Fruit fly (Drosophila melanogaster) whole organism, pupa: ENCODE measurements around the gene CG33552.

Experiments
- CG10348 ChIP-seq: fragments of 200-800 bp; sonication (Bioruptor generic); IDR thresholded peaks from 2 replicates; pipeline ENCODE4 v1.3.6; 2022; ENCODE audit warnings: missing biosample characterization, missing genetic modification characterization
- CG12605 ChIP-seq: fragments of 200-800 bp; sonication (Bioruptor generic); IDR thresholded peaks from 2 replicates; pipeline ENCODE4 v1.3.6; 2022; ENCODE audit warnings: missing biosample characterization, missing genetic modification characterization
- CG13204 ChIP-seq: fragments of 200-800 bp; sonication (Bioruptor generic); optimal IDR thresholded peaks from 2 replicates; lab custom pipeline; 2018; ENCODE audit warnings: missing biosample characterization, mild to moderate bottlenecking, missing genetic modification characterization, moderate library complexity
- CG14655 ChIP-seq: fragments of 200-800 bp; sonication (Bioruptor generic); optimal IDR thresholded peaks from 3 replicates; lab custom pipeline; 2017; ENCODE audit warnings: mild to moderate bottlenecking, missing biosample characterization, missing genetic modification reagents, missing genetic modification characterization
- CG15710 ChIP-seq: fragments of 200-800 bp; sonication (Bioruptor generic); optimal IDR thresholded peaks from 2 replicates; lab custom pipeline; 2018; ENCODE audit warnings: missing biosample characterization, mild to moderate bottlenecking, missing genetic modification characterization, moderate library complexity
- CG17806 ChIP-seq: fragments of 200-800 bp; sonication (Bioruptor generic); optimal IDR thresholded peaks from 2 replicates; lab custom pipeline; 2018; ENCODE audit warnings: missing biosample characterization, mild to moderate bottlenecking, missing genetic modification characterization, moderate library complexity
- CG32121 ChIP-seq: fragments of 200-800 bp; sonication (Bioruptor generic); IDR thresholded peaks from 2 replicates; pipeline ENCODE4 v1.3.6; 2022; ENCODE audit warnings: missing biosample characterization, missing genetic modification characterization
- CG34367 ChIP-seq: fragments of 200-800 bp; sonication (Bioruptor generic); optimal IDR thresholded peaks from 2 replicates; lab custom pipeline; 2018; ENCODE audit warnings: missing biosample characterization, mild to moderate bottlenecking, missing genetic modification characterization
- CG4496 ChIP-seq: fragments of 200-800 bp; sonication (Bioruptor generic); IDR thresholded peaks from 3 replicates; pipeline ENCODE4 v1.3.6; 2022; ENCODE audit warnings: missing biosample characterization, missing genetic modification characterization
- CG8159 ChIP-seq: fragments of 200-800 bp; sonication (Bioruptor generic); optimal IDR thresholded peaks from 3 replicates; lab custom pipeline; 2018; ENCODE audit warnings: missing biosample characterization, mild to moderate bottlenecking, missing genetic modification characterization, moderate library complexity
- CG8301 ChIP-seq: fragments of 200-800 bp; sonication (Bioruptor generic); optimal IDR thresholded peaks from 2 replicates; lab custom pipeline; 2018; ENCODE audit warnings: missing biosample characterization, mild to moderate bottlenecking, missing genetic modification characterization
- CG9948 ChIP-seq: fragments of 200-800 bp; sonication (Bioruptor generic); optimal IDR thresholded peaks from 2 replicates; lab custom pipeline; 2018; ENCODE audit warnings: missing biosample characterization, mild to moderate bottlenecking, missing genetic modification characterization, moderate library complexity
- D1 ChIP-seq: fragments of 200-800 bp; sonication (Bioruptor generic); optimal IDR thresholded peaks from 2 replicates; lab custom pipeline; 2018; ENCODE audit warnings: missing biosample characterization, mild to moderate bottlenecking, missing genetic modification characterization, moderate library complexity
- EcR ChIP-seq: fragments of 200-800 bp; sonication (Bioruptor generic); optimal IDR thresholded peaks from 3 replicates; lab custom pipeline; 2019; ENCODE audit warnings: missing biosample characterization, missing genetic modification characterization, mild to moderate bottlenecking, moderate library complexity, missing genetic modification reagents
- Ets98B ChIP-seq: fragments of 200-800 bp; sonication (Bioruptor generic); IDR thresholded peaks from 2 replicates; pipeline ENCODE4 v1.3.6; 2022; ENCODE audit warnings: missing biosample characterization, missing genetic modification characterization
- Pif1A ChIP-seq: fragments of 200-800 bp; sonication (Bioruptor generic); optimal IDR thresholded peaks from 3 replicates; lab custom pipeline; 2016; ENCODE audit warnings: missing biosample characterization, missing genetic modification characterization
- Pif1B ChIP-seq: fragments of 200-800 bp; sonication (Bioruptor generic); optimal IDR thresholded peaks from 3 replicates; lab custom pipeline; 2016; ENCODE audit warnings: missing biosample characterization, missing genetic modification characterization
- Snoo ChIP-seq: fragments of 200-800 bp; sonication (Bioruptor generic); optimal IDR thresholded peaks from 3 replicates; lab custom pipeline; 2017; ENCODE audit warnings: missing biosample characterization, mild to moderate bottlenecking, missing genetic modification characterization, inconsistent platforms
- fd96Ca ChIP-seq: fragments of 200-800 bp; sonication (Bioruptor generic); IDR thresholded peaks from 3 replicates; pipeline ENCODE4 v1.3.6; 2022; ENCODE audit warnings: missing biosample characterization, missing genetic modification characterization
- gl ChIP-seq: fragments of 200-800 bp; sonication (Bioruptor generic); optimal IDR thresholded peaks from 2 replicates; lab custom pipeline; 2018; ENCODE audit warnings: missing biosample characterization, mild to moderate bottlenecking, missing genetic modification characterization
- rn ChIP-seq: fragments of 200-800 bp; sonication (Bioruptor generic); IDR thresholded peaks from 2 replicates; pipeline ENCODE4 v1.3.6; 2022; ENCODE audit warnings: missing biosample characterization, missing genetic modification characterization

Gene CG33552

dm6 chr2L:16719643-16720515 lies 37.6 kb downstream of the CG33552 start, which contains the start of gene Cyt-c-p:
Gene Cyt-c-p (plus strand): TSS chr2L:16719932.
- TF ChIP-seq Ets98B (no peak), gl (tag; lab: Kevin White, UChicago) (no peak), CG34367 (tag; lab: Kevin White, UChicago) (no peak), CG15710 (no peak), CG8301 (no peak), CG13204 (GFP tag; lab: Kevin White, UChicago) (no peak), rn (GFP tag; lab: Robert Waterston, UW) (no peak), fd96Ca (GFP tag; lab: Robert Waterston, UW) (no peak), CG14655 (GFP tag; lab: Kevin White, UChicago) (no peak), CG8159 (tag; lab: Kevin White, UChicago) (no peak), Snoo (tag; lab: Kevin White, UChicago) (no peak), CG4496 (GFP tag; lab: Robert Waterston, UW) (no peak), CG9948 (tag; lab: Kevin White, UChicago) (no peak), CG32121 (GFP tag; lab: Robert Waterston, UW) (no peak)

DNA sequence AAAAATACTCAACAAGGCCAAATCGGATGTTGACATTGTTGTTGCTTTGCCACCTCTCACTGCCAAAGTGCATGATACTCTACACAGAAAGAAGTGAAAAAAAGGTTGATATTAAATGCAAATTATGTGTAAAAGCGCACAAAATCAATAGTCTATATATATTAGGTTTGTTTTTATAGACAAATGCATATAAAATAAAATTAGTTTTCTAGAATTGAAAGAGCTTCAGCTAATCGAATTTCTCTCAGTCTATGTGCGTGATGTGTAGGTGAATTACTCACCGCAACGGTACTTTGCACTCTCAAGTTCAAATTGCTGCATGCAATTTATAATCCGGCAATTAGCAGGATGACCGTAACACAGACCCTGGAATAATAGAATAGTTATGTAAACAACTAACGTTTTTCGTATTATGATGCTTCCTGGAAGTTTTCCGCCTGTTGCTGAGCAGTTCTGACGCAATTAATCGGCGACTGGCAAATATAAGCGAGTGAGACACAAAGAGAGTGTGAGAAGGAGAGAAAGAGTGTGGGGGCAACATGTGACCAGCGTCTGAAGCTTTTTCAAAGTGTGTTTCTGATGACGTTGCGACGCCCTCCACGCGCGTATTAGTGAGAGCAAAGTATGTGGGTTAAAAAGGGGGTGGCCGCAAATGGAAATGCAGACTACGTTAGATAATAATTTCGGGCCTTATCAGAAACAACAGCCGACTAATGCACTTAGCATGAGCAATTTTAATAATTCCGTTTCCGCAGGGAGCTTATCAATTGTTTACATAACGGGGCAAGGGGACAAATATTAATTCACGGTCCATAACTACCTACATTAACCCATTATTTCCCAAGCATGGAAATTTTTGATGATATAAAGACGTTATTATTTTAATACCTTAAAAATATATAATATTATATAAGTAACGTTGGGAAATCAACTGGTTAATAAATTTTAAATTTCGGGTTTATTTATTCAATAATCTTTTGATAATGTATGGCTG lies 38.7 kb downstream of the CG33552 start:
- TF ChIP-seq CG8301: peak; percentile 93
- TF ChIP-seq Snoo (tag; lab: Kevin White, UChicago): peak; percentile 87
- peak; percentile 89 for TF ChIP-seq CG34367 (tag; lab: Kevin White, UChicago)
- peak; percentile 90 for TF ChIP-seq CG15710
- peak; percentile 96 for TF ChIP-seq Pif1A (GFP tag; lab: Kevin White, UChicago)
- TF ChIP-seq CG10348 (GFP tag; lab: Robert Waterston, UW): peak; percentile 79
- peak; percentile 83 for TF ChIP-seq gl (tag; lab: Kevin White, UChicago)
- peak; percentile 94 for TF ChIP-seq CG14655 (GFP tag; lab: Kevin White, UChicago)
- TF ChIP-seq rn (GFP tag; lab: Robert Waterston, UW): peak; percentile 94
- peak; percentile 94 for TF ChIP-seq CG9948 (tag; lab: Kevin White, UChicago)
- TF ChIP-seq Ets98B: peak; percentile 96
- peak; percentile 84 for TF ChIP-seq fd96Ca (GFP tag; lab: Robert Waterston, UW)
- peak; percentile 69 for TF ChIP-seq D1 (tag; lab: Kevin White, UChicago)
- TF ChIP-seq CG13204 (GFP tag; lab: Kevin White, UChicago): no peak
- TF ChIP-seq Pif1B: peak; percentile 93
- TF ChIP-seq EcR (GFP tag; lab: Kevin White, UChicago): peak; percentile 84
- peak; percentile 96 for TF ChIP-seq CG8159 (tag; lab: Kevin White, UChicago)
- peak; percentile 97 for TF ChIP-seq CG32121 (GFP tag; lab: Robert Waterston, UW)
- TF ChIP-seq CG4496 (GFP tag; lab: Robert Waterston, UW): peak; percentile 98
- TF ChIP-seq CG17806: peak; percentile 96
- peak; percentile 92 for TF ChIP-seq CG12605 (GFP tag; lab: Robert Waterston, UW)

dm6 chr2L:16722596-16722995 lies 40.3 kb downstream of the CG33552 start:
- no peak for TF ChIP-seq CG8301
- no peak for TF ChIP-seq CG32121 (GFP tag; lab: Robert Waterston, UW)
- TF ChIP-seq fd96Ca (GFP tag; lab: Robert Waterston, UW): no peak
- no peak for TF ChIP-seq CG4496 (GFP tag; lab: Robert Waterston, UW)

DNA sequence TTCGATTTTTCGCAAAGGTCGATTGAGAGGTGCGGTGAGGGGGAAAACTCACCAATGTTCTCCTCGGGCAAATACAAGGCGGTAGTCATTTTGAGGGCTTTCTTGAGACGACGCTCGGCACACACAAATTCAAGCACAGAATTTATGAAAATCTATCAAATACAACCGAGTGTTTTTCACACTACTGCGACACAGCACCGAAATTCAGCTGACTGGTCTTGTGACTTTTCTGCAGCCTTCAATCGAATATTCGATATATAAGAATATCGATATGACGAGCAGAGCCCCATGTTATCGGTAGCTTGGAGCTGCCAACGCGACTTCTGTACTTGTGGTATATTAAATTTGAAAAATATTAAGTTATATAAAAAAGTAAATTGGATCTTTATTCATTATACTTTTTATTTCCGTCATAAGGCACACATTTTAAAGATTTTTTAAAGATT lies 45.3 kb downstream of the CG33552 start, which contains the start of gene VhaSFD:
TSS of gene VhaSFD (minus strand) at position 249 of the 446 bp plus-strand sequence.
- TF ChIP-seq EcR (GFP tag; lab: Kevin White, UChicago): no peak
- TF ChIP-seq CG8159 (tag; lab: Kevin White, UChicago): no peak
- no peak for TF ChIP-seq CG14655 (GFP tag; lab: Kevin White, UChicago)
- TF ChIP-seq CG10348 (GFP tag; lab: Robert Waterston, UW): no peak
- TF ChIP-seq CG9948 (tag; lab: Kevin White, UChicago): no peak
- TF ChIP-seq Ets98B: no peak
- TF ChIP-seq D1 (tag; lab: Kevin White, UChicago): no peak
- no peak for TF ChIP-seq CG13204 (GFP tag; lab: Kevin White, UChicago)
- no peak for TF ChIP-seq CG12605 (GFP tag; lab: Robert Waterston, UW)
- no peak for TF ChIP-seq Pif1B
- no peak for TF ChIP-seq Pif1A (GFP tag; lab: Kevin White, UChicago)
- peak; percentile 26 for TF ChIP-seq Snoo (tag; lab: Kevin White, UChicago)
- no peak for TF ChIP-seq CG17806
- TF ChIP-seq CG8301: no peak
- TF ChIP-seq gl (tag; lab: Kevin White, UChicago): peak; percentile 6
- 0 out of 2 replicates have a peak, but pooled peaks have one; percentile 38 for TF ChIP-seq CG32121 (GFP tag; lab: Robert Waterston, UW)
- no peak for TF ChIP-seq fd96Ca (GFP tag; lab: Robert Waterston, UW)
- no peak for TF ChIP-seq rn (GFP tag; lab: Robert Waterston, UW)
- TF ChIP-seq CG4496 (GFP tag; lab: Robert Waterston, UW): 0 out of 3 replicates have a peak, but pooled peaks have one; percentile 33
- TF ChIP-seq CG15710: no peak
- no peak for TF ChIP-seq CG34367 (tag; lab: Kevin White, UChicago)
